Fruit fly (Drosophila melanogaster): ENCODE measurements around the gene Glyp.

- no peak for TF ChIP-seq acj6 (GFP tag; optimal IDR thresholded peaks at IDR 0.05)
- TF ChIP-seq Hr4 (GFP tag; optimal IDR thresholded peaks at IDR 0.05) = no peak
- no peak for TF ChIP-seq CG16779 (tag; optimal IDR thresholded peaks at IDR 0.05)
- TF ChIP-seq vri (GFP tag; optimal IDR thresholded peaks at IDR 0.05) = no peak
- TF ChIP-seq OdsH (GFP tag; optimal IDR thresholded peaks at IDR 0.05) = no peak
- TF ChIP-seq CG6276 (GFP tag; optimal IDR thresholded peaks at IDR 0.05) = no peak
- TF ChIP-seq CG1621 (tag; optimal IDR thresholded peaks at IDR 0.05) = no peak
- no peak for TF ChIP-seq CG10669 (GFP tag; optimal IDR thresholded peaks at IDR 0.05)
These were observed 46.3 kb upstream of the Glyp start for dm6 chr2L:2084349-2084748.
